Worm (Caenorhabditis elegans): ENCODE results near the gene F56D6.13.
"Not testable (repeated sequence)": the region's sequence is repeated elsewhere in the genome, so short reads cannot be mapped to it uniquely, and the experiment has no call there.

The F56D6.13 gene

ce11 chrIV:3907506-3908188, 1.6 kb upstream of the F56D6.13 start, which contains the start of the genes F56D6.22 and F56D6.12:
F56D6.22 (minus strand) TSS chrIV:3907606.
F56D6.12 (plus strand) TSS chrIV:3908138.
- no peak for TF ChIP-seq lsy-2 (tag; optimal IDR thresholded peaks at IDR 0.05)
- TF ChIP-seq F44E2.7 (GFP tag; IDR thresholded peaks at IDR 0.05): no peak
- TF ChIP-seq nhr-76 (tag; optimal IDR thresholded peaks at IDR 0.05): no peak
- no peak for TF ChIP-seq tra-1 (GFP tag; IDR thresholded peaks at IDR 0.05)
- no peak for TF ChIP-seq mdt-29 (GFP tag; IDR thresholded peaks at IDR 0.05)
- no peak for TF ChIP-seq dve-1 (tag; optimal IDR thresholded peaks at IDR 0.05; ENCODE audit: insufficient read depth)
- no peak for TF ChIP-seq unc-62 (GFP tag; optimal IDR thresholded peaks at IDR 0.05 in 1 of 2)
- TF ChIP-seq unc-62 (tag; optimal IDR thresholded peaks at IDR 0.05): no peak
- no peak for TF ChIP-seq pha-4 (GFP tag; IDR thresholded peaks at IDR 0.05)
- no peak for TF ChIP-seq pha-4 (tag; optimal IDR thresholded peaks at IDR 0.05)
- no peak for TF ChIP-seq lin-1 (GFP tag; IDR thresholded peaks at IDR 0.05)
- TF ChIP-seq lin-15B (tag; optimal IDR thresholded peaks at IDR 0.05): no peak
- no peak for TF ChIP-seq F37D6.2 (tag; optimal IDR thresholded peaks at IDR 0.05)
- no peak for TF ChIP-seq ztf-7 (tag; optimal IDR thresholded peaks at IDR 0.05)
- TF ChIP-seq madf-5 (GFP tag; IDR thresholded peaks at IDR 0.05): no peak
- TF ChIP-seq zag-1 (tag; optimal IDR thresholded peaks at IDR 0.05): no peak
- no peak for TF ChIP-seq hif-1 (tag; optimal IDR thresholded peaks at IDR 0.05)
- TF ChIP-seq zfp-3 (GFP tag; conservative IDR thresholded peaks at IDR 0.05): no peak
- TF ChIP-seq cey-2 (tag; optimal IDR thresholded peaks at IDR 0.05; ENCODE audit: borderline replicate concordance, insufficient read depth): no peak
- TF ChIP-seq ceh-28 (tag; optimal IDR thresholded peaks at IDR 0.05): no peak
- TF ChIP-seq nhr-237 (tag; optimal IDR thresholded peaks at IDR 0.05): no peak
- TF ChIP-seq dmd-6 (GFP tag; IDR thresholded peaks at IDR 0.05): no peak

ce11 chrIV:3911848-3912247, 2.6 kb downstream of the F56D6.13 start, which contains the start of gene F56D6.18:
F56D6.18 (minus strand) TSS chrIV:3911948.
- not testable (repeated sequence) for TF ChIP-seq hmg-1.1, nhr-42, F44E2.7 (GFP tag; IDR thresholded peaks at IDR 0.05)

- TF ChIP-seq lin-29 (GFP tag; IDR thresholded peaks at IDR 0.05) (no peak), daf-12 (tag; optimal IDR thresholded peaks at IDR 0.05) (no peak), ces-1 (GFP tag; optimal IDR thresholded peaks at IDR 0.05) (no peak), zip-2 (tag; optimal IDR thresholded peaks at IDR 0.05) (no peak), nhr-76 (tag; optimal IDR thresholded peaks at IDR 0.05) (no peak), jun-1 (tag; optimal IDR thresholded peaks at IDR 0.05) (no peak), nhr-10 (tag; optimal IDR thresholded peaks at IDR 0.05) (no peak), mxl-2 (GFP tag; conservative IDR thresholded peaks at IDR 0.05) (no peak), F44E2.7 (GFP tag; IDR thresholded peaks at IDR 0.05) (no peak), zfp-2 (tag; optimal IDR thresholded peaks at IDR 0.05) (no peak), nhr-48 (tag; optimal IDR thresholded peaks at IDR 0.05) (no peak)
Observed at ce11 chrIV:3912598-3912997, 3.4 kb downstream of the F56D6.13 start, which contains the start of gene F56D6.20. F56D6.20 (plus strand) TSS chrIV:3912898.

- TF ChIP-seq duxl-1 (tag; optimal IDR thresholded peaks at IDR 0.05; ENCODE audit: poor library complexity) (no peak), aly-2 (tag; optimal IDR thresholded peaks at IDR 0.05) (no peak), cey-2 (tag; optimal IDR thresholded peaks at IDR 0.05; ENCODE audit: borderline replicate concordance, insufficient read depth) (no peak), lir-3 (tag; optimal IDR thresholded peaks at IDR 0.05) (no peak)
Observed at ce11 chrIV:3914462-3914861, 5.2 kb downstream of the F56D6.13 start, which contains the start of gene F56D6.19. F56D6.19 (plus strand) TSS chrIV:3914762.
